Worm (Caenorhabditis elegans) whole organism, mixed stage, embryonic: ENCODE results near the gene alh-12.

Experiments
- ham-2 ChIP-seq: fragments of 200-800 bp; sonication (Bioruptor generic); optimal IDR thresholded peaks from 2 replicates; lab custom pipeline; 2018; ENCODE audit warnings: mild to moderate bottlenecking, missing genetic modification characterization, missing compliant biosample characterization
- hlh-1 ChIP-seq: fragments of 150-350 bp; optimal IDR thresholded peaks from 2 replicates; lab custom pipeline; 2014; ENCODE audit warnings: missing biosample characterization, missing genetic modification reagents, missing genetic modification characterization
- mep-1 ChIP-seq: fragments of 150-350 bp; optimal IDR thresholded peaks from 2 replicates; lab custom pipeline; 2017; ENCODE audit warnings: missing biosample characterization, missing genetic modification reagents, missing genetic modification characterization, inconsistent platforms
- pha-4 ChIP-seq: fragments of 150-350 bp; optimal IDR thresholded peaks from 2 replicates; lab custom pipeline; 2018; ENCODE audit warnings: missing biosample characterization, missing genetic modification reagents, missing genetic modification characterization
- snpc-4 ChIP-seq: fragments of 150-350 bp; optimal IDR thresholded peaks from 2 replicates; lab custom pipeline; 2014; ENCODE audit warnings: missing biosample characterization, missing genetic modification characterization

- no peak for TF ChIP-seq snpc-4 (tag; lab: Kevin White, UChicago)
- no peak for TF ChIP-seq ham-2 (GFP tag; lab: Kevin White, UChicago)
- TF ChIP-seq hlh-1 (tag; lab: Kevin White, UChicago): no peak
- no peak for TF ChIP-seq pha-4
- no peak for TF ChIP-seq mep-1 (tag; lab: Kevin White, UChicago)
Observed at ce11 chrIII:7484765-7485164, 30.9 kb downstream of the alh-12 start.
